Worm (Caenorhabditis elegans): Measurements from ENCODE around the gene snt-2.

ce11 chrIII:835208-835607, 41.7 kb upstream of the snt-2 start:
- TF ChIP-seq nhr-90 (tag; optimal IDR thresholded peaks at IDR 0.05) (no peak), B0336.3 (GFP tag; IDR thresholded peaks at IDR 0.05) (no peak), egl-18 (GFP tag; IDR thresholded peaks at IDR 0.05) (no peak), pha-4 (tag; optimal IDR thresholded peaks at IDR 0.05) (no peak), ceh-79 (tag; optimal IDR thresholded peaks at IDR 0.05) (no peak), dox-1 (GFP tag; IDR thresholded peaks at IDR 0.05) (no peak), nhr-80 (tag; optimal IDR thresholded peaks at IDR 0.05) (no peak)

Data from whole organism, young adult.